Fruit fly (Drosophila melanogaster): ENCODE measurements around the gene CG12716.

dm6 chrX:12940396-12940795 lies 35.6 kb downstream of the CG12716 start:
- TF ChIP-seq h (optimal IDR thresholded peaks at IDR 0.05) (no peak), ttk (optimal IDR thresholded peaks at IDR 0.05) (no peak), psq (optimal IDR thresholded peaks at IDR 0.05) (no peak), Myc (optimal IDR thresholded peaks at IDR 0.05) (no peak), insv (optimal IDR thresholded peaks at IDR 0.05) (no peak)
